Worm (Caenorhabditis elegans) whole organism, early embryonic: ENCODE measurements around the gene C01G6.3.

Source experiments
- B0310.2 ChIP-seq: sonication (generic microtip); optimal IDR thresholded peaks from 2 replicates; lab custom pipeline; 2016; ENCODE audit warnings: mild to moderate bottlenecking, missing genetic modification characterization, missing compliant biosample characterization
- ama-1 ChIP-seq: fragments of 150-350 bp; optimal IDR thresholded peaks from 2 replicates; lab custom pipeline; 2014
- ceh-36 ChIP-seq: sonication (generic microtip); optimal IDR thresholded peaks from 2 replicates; lab custom pipeline; 2016; ENCODE audit warnings: missing genetic modification characterization, inconsistent platforms, missing compliant biosample characterization
- ets-7 ChIP-seq: sonication (generic microtip); optimal IDR thresholded peaks from 2 replicates; lab custom pipeline; 2016; ENCODE audit warnings: missing genotype, missing genetic modification characterization, missing compliant biosample characterization
- hmg-4 ChIP-seq: fragments of 200-800 bp; sonication (Bioruptor generic); optimal IDR thresholded peaks from 2 replicates; lab custom pipeline; 2018; ENCODE audit warnings: mild to moderate bottlenecking, missing genetic modification characterization, missing compliant biosample characterization
- scrt-1 ChIP-seq: fragments of 200-800 bp; sonication (Bioruptor generic); IDR thresholded peaks from 2 replicates; pipeline ENCODE4 v1.3.6; 2022; ENCODE audit warnings: missing genetic modification characterization, missing compliant biosample characterization
- sea-1 ChIP-seq: fragments of 200-800 bp; sonication (Bioruptor generic); conservative IDR thresholded peaks from 2 replicates; pipeline ENCODE4 v1.3.6; 2022; ENCODE audit warnings: missing genetic modification characterization, missing compliant biosample characterization
- tbx-37 ChIP-seq: fragments of 200-800 bp; sonication (Bioruptor generic); conservative IDR thresholded peaks from 2 replicates; pipeline ENCODE4 v1.3.6; 2022; ENCODE audit warnings: missing genetic modification reagents, missing genetic modification characterization, missing compliant biosample characterization
- tra-4 ChIP-seq: sonication (generic microtip); optimal IDR thresholded peaks from 2 replicates; lab custom pipeline; 2017; ENCODE audit warnings: missing genetic modification characterization, missing compliant biosample characterization

DNA sequence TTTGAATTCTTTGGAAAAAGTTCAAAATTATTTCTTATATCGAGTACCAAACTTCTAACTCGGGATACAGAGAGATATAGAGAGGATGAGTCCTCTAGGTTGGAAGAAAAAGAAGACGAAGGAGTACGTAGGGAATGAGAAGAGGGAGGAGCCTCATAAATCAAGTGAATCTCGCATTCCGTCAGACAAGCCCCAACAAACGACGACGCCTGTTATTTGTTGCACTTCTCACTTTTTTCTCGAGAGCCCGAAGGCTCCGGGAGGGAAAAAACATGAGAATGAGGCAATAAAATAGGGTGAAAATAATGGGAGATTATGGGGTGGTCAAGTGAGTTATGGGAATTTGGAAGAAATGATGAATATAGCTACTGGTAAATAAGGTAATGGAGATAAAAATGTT, 30.0 kb downstream of the C01G6.3 start:
- TF ChIP-seq hmg-4 (GFP tag; lab: Kevin White, UChicago), result no peak
- TF ChIP-seq ama-1 (lab: Kevin White, UChicago), result no peak
- TF ChIP-seq scrt-1 (GFP tag; lab: Robert Waterston, UW), result no peak
- no peak for TF ChIP-seq ets-7 (tag; lab: Kevin White, UChicago)
- no peak for TF ChIP-seq sea-1 (GFP tag; lab: Robert Waterston, UW)
- TF ChIP-seq tbx-37 (GFP tag; lab: Robert Waterston, UW), result no peak
- no peak for TF ChIP-seq ceh-36 (tag; lab: Kevin White, UChicago)
- TF ChIP-seq tra-4, result no peak
- no peak for TF ChIP-seq B0310.2 (tag; lab: Kevin White, UChicago)
